Worm (Caenorhabditis elegans): ENCODE data around the gene hmg-1.1.
A peak's percentile ranks its signal among the peaks of the same experiment; 100 is the strongest.

DNA sequence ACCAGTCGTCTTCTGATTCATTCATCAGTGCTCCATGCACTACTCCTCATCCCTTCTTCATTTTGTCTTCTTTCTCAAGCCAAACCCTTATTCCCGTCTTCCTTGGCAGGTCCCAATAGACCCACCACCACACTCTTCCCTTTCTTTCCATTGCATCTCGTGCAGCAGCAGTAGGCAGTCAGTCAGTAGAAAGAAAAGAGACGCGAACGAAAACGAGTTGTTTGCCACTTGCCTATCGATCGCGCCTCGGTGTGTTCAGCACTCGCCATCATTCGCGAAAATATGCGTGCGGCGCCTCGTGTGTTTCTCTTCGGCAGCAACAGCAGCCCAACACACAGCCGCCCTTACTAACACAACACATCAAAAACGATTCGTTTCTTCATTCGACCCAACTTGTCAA lies 1.0 kb upstream of the hmg-1.1 start:
- TF ChIP-seq dao-5 (tag; optimal IDR thresholded peaks at IDR 0.05) (no peak), W03F9.2 (tag; optimal IDR thresholded peaks at IDR 0.05) (peak; percentile 10)

Measured in whole organism, L4/young adult.